Fruit fly (Drosophila melanogaster) whole organism, wandering third instar larva: ENCODE data around the gene BORCS6.
A peak's percentile ranks its signal among the peaks of the same experiment; 100 is the strongest.

Experiments
- Hr78 ChIP-seq: fragments of >200 bp; optimal IDR thresholded peaks from 2 replicates; lab custom pipeline; 2017; ENCODE audit warnings: missing biosample characterization, missing genetic modification characterization
- brk ChIP-seq: fragments of 200-800 bp; sonication (Bioruptor generic); optimal IDR thresholded peaks from 2 replicates; lab custom pipeline; 2016; ENCODE audit warnings: missing biosample characterization, mild to moderate bottlenecking, missing genetic modification characterization
- foxo ChIP-seq, 2 experiments: fragments of 200-800 bp; sonication (Bioruptor generic); optimal IDR thresholded peaks; 2 replicates in 1 of 2; 3 replicates in 1 of 2; lab custom pipeline; 2016 to 2017; ENCODE audit warnings: missing biosample characterization in 2 of 2, missing genetic modification characterization in 2 of 2
- fru ChIP-seq: fragments of 200-800 bp; sonication (Bioruptor generic); optimal IDR thresholded peaks from 3 replicates; lab custom pipeline; 2016; ENCODE audit warnings: missing biosample characterization, mild to moderate bottlenecking, missing genetic modification characterization
- h ChIP-seq: fragments of 200-800 bp; sonication (Bioruptor generic); optimal IDR thresholded peaks from 3 replicates; lab custom pipeline; 2016; ENCODE audit warnings: missing biosample characterization, mild to moderate bottlenecking, missing genetic modification characterization
- pan ChIP-seq: fragments of >200 bp; optimal IDR thresholded peaks from 2 replicates; lab custom pipeline; 2017
- psq ChIP-seq: fragments of 200-800 bp; sonication (Bioruptor generic); optimal IDR thresholded peaks from 3 replicates; lab custom pipeline; 2017; ENCODE audit warnings: missing biosample characterization, mild to moderate bottlenecking, missing genetic modification characterization, moderate library complexity
- rgr ChIP-seq: fragments of 200-800 bp; sonication (Bioruptor generic); optimal IDR thresholded peaks from 3 replicates; lab custom pipeline; 2016; ENCODE audit warnings: missing biosample characterization, mild to moderate bottlenecking, missing genetic modification characterization

DNA sequence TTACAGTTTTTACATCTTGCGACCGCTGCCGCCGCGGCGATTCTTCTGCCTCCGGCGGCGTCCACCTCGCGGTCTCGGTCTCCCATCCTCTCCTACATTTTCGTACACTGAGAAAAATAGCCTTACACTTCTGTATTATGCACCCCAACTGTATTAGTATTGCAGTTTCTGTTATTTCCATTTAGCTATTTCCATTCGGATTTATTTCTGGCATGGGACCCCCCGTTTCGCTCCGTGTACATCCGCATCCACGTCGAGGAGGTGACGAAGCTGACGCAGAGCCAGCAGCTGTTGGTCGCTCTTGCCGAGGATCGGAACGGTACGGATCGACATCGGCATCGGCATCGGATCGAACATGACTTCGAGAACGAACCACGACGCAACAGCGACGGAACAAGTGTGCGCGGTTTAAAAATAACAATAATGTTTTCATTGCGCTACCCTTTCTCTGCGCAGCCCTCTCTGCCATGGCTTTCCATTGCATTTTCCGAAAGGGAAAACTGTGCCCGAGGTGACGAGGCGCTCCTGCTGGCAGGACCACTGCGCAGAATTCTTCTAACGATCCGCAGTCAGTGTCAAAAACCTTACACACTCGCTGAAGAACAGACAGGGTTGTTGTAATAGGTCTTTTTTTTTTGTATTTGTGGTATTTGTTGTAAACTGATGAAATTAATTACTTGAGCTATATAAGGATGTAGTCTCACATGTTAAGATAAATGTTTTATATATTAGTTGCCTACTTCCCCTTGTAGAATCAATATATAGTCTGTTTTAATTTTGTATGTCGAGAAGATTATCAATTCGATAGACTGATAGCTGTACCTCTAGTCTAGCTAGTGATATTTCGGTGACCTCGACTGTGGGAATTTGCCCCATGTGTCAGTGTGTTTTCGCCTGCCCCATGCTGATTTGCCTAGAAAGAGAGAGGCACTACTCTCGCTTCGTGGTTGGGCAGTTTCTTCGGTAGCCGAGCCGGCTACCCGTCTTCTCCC, 48.9 kb downstream of the BORCS6 start:
- TF ChIP-seq rgr (GFP tag; lab: Kevin White, UChicago) (peak; percentile 55), Hr78 (no peak), psq (GFP tag; lab: Kevin White, UChicago) (peak; percentile 9), pan (lab: Kevin White, UChicago) (no peak), brk (GFP tag; lab: Kevin White, UChicago) (no peak), foxo (GFP tag; optimal IDR thresholded peaks at IDR 0.05; lab: Kevin White, UChicago) (peak in 1 of 2 experiments; percentile 53), fru (GFP tag; lab: Kevin White, UChicago) (peak; percentile 58), h (GFP tag; lab: Kevin White, UChicago) (peak; percentile 60)
